Worm (Caenorhabditis elegans) whole organism, mixed stage, embryonic: ENCODE measurements around the gene M05D6.1.
A peak's percentile ranks its signal among the peaks of the same experiment; 100 is the strongest.

Experiments
- M03D4.4 ChIP-seq: sonication (generic microtip); optimal IDR thresholded peaks from 2 replicates; lab custom pipeline; 2017; ENCODE audit warnings: mild to moderate bottlenecking, missing genetic modification characterization, missing compliant biosample characterization
- blmp-1 ChIP-seq: fragments of 150-350 bp; optimal IDR thresholded peaks from 2 replicates; lab custom pipeline; 2014; ENCODE audit warnings: missing biosample characterization, missing genetic modification characterization
- ceh-39 ChIP-seq: fragments of 150-350 bp; optimal IDR thresholded peaks from 2 replicates; lab custom pipeline; 2014; ENCODE audit warnings: missing biosample characterization, missing genetic modification characterization
- ceh-43 ChIP-seq: fragments of 200-800 bp; sonication (Bioruptor generic); optimal IDR thresholded peaks from 2 replicates; lab custom pipeline; 2018; ENCODE audit warnings: mild to moderate bottlenecking, missing genetic modification characterization, moderate library complexity, missing compliant biosample characterization
- ceh-83 ChIP-seq: fragments of 200-800 bp; sonication (Bioruptor generic); optimal IDR thresholded peaks from 2 replicates; lab custom pipeline; 2018; ENCODE audit warnings: mild to moderate bottlenecking, missing genetic modification characterization, missing compliant biosample characterization
- ces-1 ChIP-seq: fragments of 150-350 bp; optimal IDR thresholded peaks from 2 replicates; lab custom pipeline; 2014; ENCODE audit warnings: missing biosample characterization, missing genetic modification reagents, missing genetic modification characterization
- cnd-1 ChIP-seq: fragments of 200-800 bp; sonication (Bioruptor generic); optimal IDR thresholded peaks from 2 replicates; lab custom pipeline; 2018; ENCODE audit warnings: mild to moderate bottlenecking, missing genetic modification characterization, missing compliant biosample characterization
- drap-1 ChIP-seq: fragments of 200-800 bp; sonication (Bioruptor generic); optimal IDR thresholded peaks from 3 replicates; lab custom pipeline; 2018; ENCODE audit warnings: mild to moderate bottlenecking, missing genetic modification characterization, missing compliant biosample characterization
- elt-1 ChIP-seq: sonication (generic microtip); optimal IDR thresholded peaks from 2 replicates; lab custom pipeline; 2017; ENCODE audit warnings: missing genetic modification characterization, mild to moderate bottlenecking, missing compliant biosample characterization, antibody characterized with exemption, moderate library complexity, borderline replicate concordance; ENCODE audit not compliant: insufficient read depth
- elt-3 ChIP-seq: fragments of 150-350 bp; optimal IDR thresholded peaks from 2 replicates; lab custom pipeline; 2014; ENCODE audit warnings: missing biosample characterization, missing genetic modification characterization
- flh-1 ChIP-seq: fragments of 200-800 bp; sonication (Bioruptor generic); optimal IDR thresholded peaks from 2 replicates; lab custom pipeline; 2018; ENCODE audit warnings: mild to moderate bottlenecking, missing genetic modification characterization, moderate library complexity, missing compliant biosample characterization
- ham-2 ChIP-seq: fragments of 200-800 bp; sonication (Bioruptor generic); optimal IDR thresholded peaks from 2 replicates; lab custom pipeline; 2018; ENCODE audit warnings: mild to moderate bottlenecking, missing genetic modification characterization, missing compliant biosample characterization
- hlh-1 ChIP-seq: fragments of 150-350 bp; optimal IDR thresholded peaks from 2 replicates; lab custom pipeline; 2014; ENCODE audit warnings: missing biosample characterization, missing genetic modification reagents, missing genetic modification characterization
- lin-13 ChIP-seq: fragments of 150-350 bp; optimal IDR thresholded peaks from 2 replicates; lab custom pipeline; 2014; ENCODE audit warnings: missing biosample characterization, missing genetic modification characterization
- lin-32 ChIP-seq: fragments of 200-800 bp; sonication (Bioruptor generic); optimal IDR thresholded peaks from 2 replicates; lab custom pipeline; 2018; ENCODE audit warnings: mild to moderate bottlenecking, missing genetic modification characterization, missing compliant biosample characterization
- lsy-2 ChIP-seq: fragments of 150-350 bp; optimal IDR thresholded peaks from 2 replicates; lab custom pipeline; 2014; ENCODE audit warnings: missing biosample characterization, missing genetic modification characterization
- mab-5 ChIP-seq: fragments of 150-350 bp; optimal IDR thresholded peaks from 2 replicates; lab custom pipeline; 2014; ENCODE audit warnings: missing biosample characterization, missing genetic modification characterization
- mep-1 ChIP-seq: fragments of 150-350 bp; optimal IDR thresholded peaks from 2 replicates; lab custom pipeline; 2017; ENCODE audit warnings: missing biosample characterization, missing genetic modification reagents, missing genetic modification characterization, inconsistent platforms
- nhr-12 ChIP-seq: fragments of 150-350 bp; optimal IDR thresholded peaks from 2 replicates; lab custom pipeline; 2014; ENCODE audit warnings: missing biosample characterization, missing genetic modification characterization
- nhr-28 ChIP-seq: fragments of 150-350 bp; optimal IDR thresholded peaks from 2 replicates; lab custom pipeline; 2014; ENCODE audit warnings: missing biosample characterization, missing genetic modification characterization
- nhr-76 ChIP-seq: sonication (generic microtip); optimal IDR thresholded peaks from 2 replicates; lab custom pipeline; 2017; ENCODE audit warnings: missing biosample characterization, missing genetic modification characterization
- pha-4 ChIP-seq: fragments of 150-350 bp; optimal IDR thresholded peaks from 2 replicates; lab custom pipeline; 2018; ENCODE audit warnings: missing biosample characterization, missing genetic modification reagents, missing genetic modification characterization
- sem-2 ChIP-seq: fragments of 200-800 bp; sonication (Bioruptor generic); optimal IDR thresholded peaks from 2 replicates; lab custom pipeline; 2018; ENCODE audit warnings: mild to moderate bottlenecking, missing genetic modification characterization, missing compliant biosample characterization
- snpc-4 ChIP-seq: fragments of 150-350 bp; optimal IDR thresholded peaks from 2 replicates; lab custom pipeline; 2014; ENCODE audit warnings: missing biosample characterization, missing genetic modification characterization
- sptf-1 ChIP-seq: sonication (generic microtip); optimal IDR thresholded peaks from 2 replicates; lab custom pipeline; 2017; ENCODE audit warnings: mild to moderate bottlenecking, missing genetic modification characterization, moderate library complexity, missing compliant biosample characterization
- tbx-8 ChIP-seq: fragments of 200-800 bp; sonication (Bioruptor generic); optimal IDR thresholded peaks from 2 replicates; lab custom pipeline; 2018; ENCODE audit warnings: mild to moderate bottlenecking, missing genetic modification characterization, moderate library complexity, missing compliant biosample characterization
- unc-120 ChIP-seq: sonication (generic microtip); optimal IDR thresholded peaks from 2 replicates; lab custom pipeline; 2017; ENCODE audit warnings: missing genetic modification characterization, missing compliant biosample characterization; ENCODE audit not compliant: poor library complexity, severe bottlenecking
- unc-39 ChIP-seq: fragments of 150-350 bp; optimal IDR thresholded peaks from 2 replicates; lab custom pipeline; 2014; ENCODE audit warnings: missing biosample characterization, missing genetic modification characterization
- unc-62 ChIP-seq: fragments of 150-350 bp; optimal IDR thresholded peaks from 2 replicates; lab custom pipeline; 2014; ENCODE audit warnings: missing biosample characterization, missing genetic modification reagents, missing genetic modification characterization
- ztf-11 ChIP-seq: fragments of 150-350 bp; optimal IDR thresholded peaks from 2 replicates; lab custom pipeline; 2014; ENCODE audit warnings: missing biosample characterization, missing genetic modification characterization

M05D6.1 gene

DNA sequence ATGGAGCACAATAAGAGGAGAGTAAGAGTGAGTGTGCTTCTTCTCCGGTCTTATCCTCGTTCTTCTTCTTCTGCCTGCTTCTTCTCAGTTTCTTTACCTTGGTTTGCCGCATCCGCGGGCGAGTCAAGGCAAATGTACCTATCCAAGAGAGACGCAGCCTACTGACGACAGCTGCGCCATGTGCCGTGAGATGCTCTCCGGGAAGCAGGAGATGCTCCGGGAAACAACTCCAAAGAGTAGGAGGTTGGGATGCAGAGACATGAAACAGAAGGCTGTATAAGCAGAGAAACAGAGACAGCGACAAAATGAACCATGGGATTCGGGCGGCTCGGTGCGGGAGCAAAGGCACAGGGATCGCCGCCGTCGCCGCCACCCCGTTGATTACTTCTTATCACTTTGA is 23.8 kb upstream of the M05D6.1 start:
- TF ChIP-seq hlh-1 (peak; percentile 100), mab-5 (tag; lab: Kevin White, UChicago) (no peak), unc-62 (GFP tag; lab: Kevin White, UChicago) (peak; percentile 66), M03D4.4 (tag; lab: Kevin White, UChicago) (peak; percentile 25), unc-120 (peak; percentile 95)
- TF ChIP-seq, all 35 proteins: peak for 4

DNA sequence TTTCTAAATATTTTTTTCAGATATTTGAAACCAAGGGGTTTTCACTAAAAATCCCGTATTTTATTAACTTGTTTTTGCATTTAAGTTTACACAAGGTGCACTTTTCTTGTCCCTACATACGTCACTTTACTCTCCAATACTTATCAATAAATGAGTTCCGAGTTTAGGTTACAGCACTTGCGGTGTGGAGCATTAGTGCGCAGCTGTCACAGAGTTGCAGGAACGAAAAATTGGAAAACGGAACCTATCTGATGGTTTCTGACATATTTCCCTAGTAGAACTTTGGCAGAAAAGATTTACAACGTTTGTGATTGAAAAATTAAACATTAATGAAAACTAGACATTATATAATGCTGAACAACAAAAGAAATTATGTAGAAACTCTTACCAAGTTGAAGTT is 23.0 kb upstream of the M05D6.1 start:
- TF ChIP-seq hlh-1 (peak; percentile 96), ceh-83 (GFP tag; lab: Kevin White, UChicago) (no peak)

ce11 chrII:8496184-8496583 is 21.0 kb upstream of the M05D6.1 start:
- no peak for TF ChIP-seq ham-2
- TF ChIP-seq nhr-12 (tag; lab: Kevin White, UChicago) = no peak
- TF ChIP-seq sem-2 (GFP tag; lab: Kevin White, UChicago) = no peak
- no peak for TF ChIP-seq unc-120
- no peak for TF ChIP-seq nhr-28 (tag; lab: Kevin White, UChicago)
- TF ChIP-seq tbx-8 (GFP tag; lab: Kevin White, UChicago) = no peak
- no peak for TF ChIP-seq pha-4 (tag; lab: Kevin White, UChicago)
- no peak for TF ChIP-seq unc-39 (tag; lab: Kevin White, UChicago)
- TF ChIP-seq ces-1 (GFP tag; lab: Kevin White, UChicago) = no peak
- no peak for TF ChIP-seq ceh-39
- TF ChIP-seq ceh-83 (GFP tag; lab: Kevin White, UChicago) = no peak
- TF ChIP-seq lsy-2 = no peak
- TF ChIP-seq lin-13 (tag; lab: Kevin White, UChicago) = no peak
- TF ChIP-seq lin-32 (GFP tag; lab: Kevin White, UChicago) = no peak
- TF ChIP-seq ceh-43 = no peak

ce11 chrII:8494228-8494717 is 19.1 kb upstream of the M05D6.1 start, which contains the start of gene M05D6.9:
TSS of gene M05D6.9 (plus strand) at chrII:8494278.
- TF ChIP-seq blmp-1 (tag; lab: Kevin White, UChicago) (no peak), sem-2 (GFP tag; lab: Kevin White, UChicago) (no peak), sptf-1 (tag; lab: Kevin White, UChicago) (no peak), lsy-2 (no peak), M03D4.4 (tag; lab: Kevin White, UChicago) (no peak), nhr-28 (tag; lab: Kevin White, UChicago) (no peak), drap-1 (GFP tag; lab: Kevin White, UChicago) (no peak), mab-5 (tag; lab: Kevin White, UChicago) (no peak), snpc-4 (tag; lab: Kevin White, UChicago) (no peak), unc-62 (GFP tag; lab: Kevin White, UChicago) (no peak), ztf-11 (tag; lab: Kevin White, UChicago) (no peak), ceh-39 (no peak), lin-32 (GFP tag; lab: Kevin White, UChicago) (no peak), tbx-8 (GFP tag; lab: Kevin White, UChicago) (no peak), flh-1 (no peak), nhr-76 (tag; lab: Kevin White, UChicago) (no peak), ceh-43 (no peak), elt-1 (tag; lab: Kevin White, UChicago) (no peak), mep-1 (tag; lab: Kevin White, UChicago) (no peak)

DNA sequence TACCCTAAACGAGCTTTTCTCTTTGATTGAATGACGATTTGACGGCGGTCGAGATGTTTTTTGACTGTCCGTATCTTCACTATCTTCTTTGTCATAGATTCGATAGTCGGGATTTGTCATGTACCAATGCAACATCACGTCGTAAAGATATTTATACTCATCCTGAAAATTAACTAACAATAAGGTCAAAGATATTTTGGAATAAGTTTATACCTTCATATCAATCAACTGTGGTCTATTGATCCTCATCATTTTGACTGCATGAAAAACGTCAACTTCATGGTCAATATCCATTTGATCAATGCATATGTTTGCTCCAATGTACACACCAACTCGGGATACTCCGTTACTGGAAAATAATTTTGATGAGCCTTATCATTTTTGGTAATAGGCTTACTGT is 12.9 kb upstream of the M05D6.1 start:
- TF ChIP-seq mep-1 (tag; lab: Kevin White, UChicago) = no peak
- no peak for TF ChIP-seq pha-4 (tag; lab: Kevin White, UChicago)
- TF ChIP-seq nhr-12 (tag; lab: Kevin White, UChicago) = no peak

DNA sequence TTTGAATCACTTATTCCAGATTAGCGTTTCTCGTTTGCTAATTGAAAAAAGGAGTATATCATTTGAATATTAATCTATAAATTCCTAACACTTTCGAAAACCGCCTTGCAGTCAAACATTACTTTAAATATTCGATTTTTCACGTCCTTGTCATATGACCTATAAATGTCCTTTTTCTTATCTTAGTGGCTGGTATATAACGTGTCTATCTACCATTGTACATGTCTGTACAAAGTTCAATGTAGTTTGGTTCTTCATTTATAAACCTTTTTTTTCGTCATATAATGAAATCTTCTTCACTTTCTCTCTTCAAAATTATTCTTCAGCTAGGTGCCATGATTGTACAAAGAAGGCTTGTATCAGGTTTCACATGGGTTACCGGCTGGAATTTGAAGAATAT is 10.4 kb upstream of the M05D6.1 start, which contains the start of gene gbh-2:
TSS of gene gbh-2 (plus strand) at position 277 of the 400 bp plus-strand sequence.
- TF ChIP-seq elt-3 (no peak), unc-62 (GFP tag; lab: Kevin White, UChicago) (no peak), ces-1 (GFP tag; lab: Kevin White, UChicago) (no peak), ceh-83 (GFP tag; lab: Kevin White, UChicago) (no peak), cnd-1 (tag; lab: Kevin White, UChicago) (no peak)
